Worm (Caenorhabditis elegans) whole organism, L2 larva: ENCODE results near the gene srsx-10.

Experiments used
- fos-1 ChIP-seq: fragments of 150-350 bp; optimal IDR thresholded peaks from 2 replicates; lab custom pipeline; 2014; ENCODE audit warnings: missing biosample characterization, missing genetic modification characterization
- nhr-12 ChIP-seq: fragments of 150-350 bp; optimal IDR thresholded peaks from 2 replicates; lab custom pipeline; 2014; ENCODE audit warnings: missing biosample characterization, missing genetic modification characterization
- nhr-237 ChIP-seq: fragments of 150-350 bp; optimal IDR thresholded peaks from 2 replicates; lab custom pipeline; 2014; ENCODE audit warnings: missing biosample characterization, missing genetic modification characterization
- skn-1 ChIP-seq: sonication (generic microtip); optimal IDR thresholded peaks from 2 replicates; lab custom pipeline; 2017; ENCODE audit warnings: missing biosample characterization, missing genetic modification characterization
- unc-39 ChIP-seq: fragments of 150-350 bp; optimal IDR thresholded peaks from 2 replicates; lab custom pipeline; 2014; ENCODE audit warnings: missing biosample characterization, missing genetic modification characterization
- zag-1 ChIP-seq: fragments of 150-350 bp; optimal IDR thresholded peaks from 2 replicates; lab custom pipeline; 2014; ENCODE audit warnings: missing biosample characterization, missing genetic modification characterization
- ztf-11 ChIP-seq: sonication (generic microtip); optimal IDR thresholded peaks from 2 replicates; lab custom pipeline; 2017; ENCODE audit warnings: missing biosample characterization, missing genetic modification characterization

ce11 chrV:4929842-4930241 lies 44.7 kb downstream of the srsx-10 start, which contains the start of gene str-205:
- TF ChIP-seq zag-1 (tag; lab: Kevin White, UChicago) (no peak), nhr-237 (tag; lab: Kevin White, UChicago) (no peak), fos-1 (no peak), ztf-11 (no peak), unc-39 (tag; lab: Kevin White, UChicago) (no peak), nhr-12 (tag; lab: Kevin White, UChicago) (no peak), skn-1 (tag; lab: Kevin White, UChicago) (no peak)
